Fruit fly (Drosophila melanogaster) whole organism: ENCODE results near the gene Gr32a.

ENCODE experiments used
- CG8478 ChIP-seq: fragments of >200 bp; optimal IDR thresholded peaks from 2 replicates; lab custom pipeline; 2018; ENCODE audit warnings: inconsistent platforms
- Dll ChIP-seq: fragments of >200 bp; optimal IDR thresholded peaks from 2 replicates; lab custom pipeline; 2017
- EcR ChIP-seq, 2 experiments: fragments of >200 bp; optimal IDR thresholded peaks; 2 replicates each; lab custom pipeline; 2017; ENCODE audit warnings: missing biosample characterization in 2 of 2, missing genetic modification characterization in 2 of 2, missing genetic modification reagents in 2 of 2
- psq ChIP-seq: fragments of >200 bp; optimal IDR thresholded peaks from 2 replicates; lab custom pipeline; 2017
- usp ChIP-seq: fragments of >200 bp; optimal IDR thresholded peaks from 2 replicates; lab custom pipeline; 2017; ENCODE audit warnings: missing biosample characterization, missing genetic modification characterization, mixed read lengths

- TF ChIP-seq usp (GFP tag; lab: Kevin White, UChicago) (no peak), Dll (lab: Kevin White, UChicago) (no peak), EcR (GFP tag; optimal IDR thresholded peaks at IDR 0.05; lab: Kevin White, UChicago) (no peak), psq (lab: Kevin White, UChicago) (no peak), CG8478 (no peak)
Measured at dm6 chr2L:11082025-11082424, 31.8 kb upstream of the Gr32a start.
